Worm (Caenorhabditis elegans): Measurements from ENCODE around the gene C02F5.3.

The C02F5.3 gene

ce11 chrIII:8265753-8266152 is 20.1 kb downstream of the C02F5.3 start, which contains the start of gene mrps-9:
Gene mrps-9 (plus strand): TSS chrIII:8266062.
- TF ChIP-seq madf-5 (GFP tag; IDR thresholded peaks at IDR 0.05) (no peak), mes-2 (tag; optimal IDR thresholded peaks at IDR 0.05; ENCODE audit: poor library complexity, severe bottlenecking) (peak; percentile 61), hlh-30 (tag; optimal IDR thresholded peaks at IDR 0.05; ENCODE audit: insufficient read depth) (peak; percentile 2), dpl-1 (GFP tag; optimal IDR thresholded peaks at IDR 0.05) (peak; percentile 31), T20F7.1 (GFP tag; optimal IDR thresholded peaks at IDR 0.05) (peak; percentile 29), lin-38 (GFP tag; IDR thresholded peaks at IDR 0.05) (peak; percentile 94), aha-1 (tag) (no peak)

ce11 chrIII:8268296-8268695 is 22.6 kb downstream of the C02F5.3 start, which contains the start of the genes F09G8.7 and crn-7:
Gene F09G8.7 (minus strand): TSS chrIII:8268355.
Gene crn-7 (plus strand): TSS chrIII:8268531.
- TF ChIP-seq vab-7 (GFP tag; IDR thresholded peaks at IDR 0.05) = no peak
- TF ChIP-seq hlh-30 (tag; optimal IDR thresholded peaks at IDR 0.05; ENCODE audit: insufficient read depth) = peak; percentile 55
- peak; percentile 51 for TF ChIP-seq nhr-28 (tag; optimal IDR thresholded peaks at IDR 0.05)
- TF ChIP-seq pha-4 (GFP tag; IDR thresholded peaks at IDR 0.05) = no peak
- peak; percentile 45 for TF ChIP-seq pha-4 (tag; optimal IDR thresholded peaks at IDR 0.05)
- peak; percentile 67 for TF ChIP-seq mes-2 (tag; optimal IDR thresholded peaks at IDR 0.05; ENCODE audit: poor library complexity, severe bottlenecking)
- TF ChIP-seq mxl-3 (GFP tag; optimal IDR thresholded peaks at IDR 0.05) = no peak
- TF ChIP-seq arid-1 (GFP tag; conservative IDR thresholded peaks at IDR 0.05) = no peak
- no peak for TF ChIP-seq unc-130 (GFP tag; optimal IDR thresholded peaks at IDR 0.05)
- no peak for TF ChIP-seq ceh-62 (tag; optimal IDR thresholded peaks at IDR 0.05)
- TF ChIP-seq lin-38 (GFP tag; IDR thresholded peaks at IDR 0.05) = peak; percentile 39; the same call in 1 of the 2 replicates
- no peak for TF ChIP-seq ctbp-1 (GFP tag; IDR thresholded peaks at IDR 0.05)
- TF ChIP-seq unc-62 (GFP tag; optimal IDR thresholded peaks at IDR 0.05 in 1 of 2) = peak in 1 of 2 experiments; percentile 57
- no peak for TF ChIP-seq unc-62 (tag; optimal IDR thresholded peaks at IDR 0.05)
- TF ChIP-seq lsy-2 (tag; optimal IDR thresholded peaks at IDR 0.05) = peak in 1 of 2 experiments; percentile 61
- TF ChIP-seq zfp-3 (GFP tag; conservative IDR thresholded peaks at IDR 0.05) = no peak
- no peak for TF ChIP-seq daf-16 (GFP tag; optimal IDR thresholded peaks at IDR 0.05)
- TF ChIP-seq daf-16 (tag; optimal IDR thresholded peaks at IDR 0.05) = peak; percentile 15
- TF ChIP-seq hlh-11 (tag; optimal IDR thresholded peaks at IDR 0.05) = peak; percentile 38
- TF ChIP-seq ceh-82 (tag; optimal IDR thresholded peaks at IDR 0.05) = no peak
- TF ChIP-seq dve-1 (tag; optimal IDR thresholded peaks at IDR 0.05; ENCODE audit: insufficient read depth) = peak; percentile 28
- TF ChIP-seq dmd-8 (GFP tag; IDR thresholded peaks at IDR 0.05) = no peak

- TF ChIP-seq ama-1 (optimal IDR thresholded peaks at IDR 0.05) = no peak
- TF ChIP-seq Y5F2A.4 (GFP tag; optimal IDR thresholded peaks at IDR 0.05) = no peak
- TF ChIP-seq nhr-42 (GFP tag; IDR thresholded peaks at IDR 0.05) = no peak
- no peak for TF ChIP-seq F49E8.2 (tag; optimal IDR thresholded peaks at IDR 0.05; ENCODE audit: borderline replicate concordance)
- no peak for TF ChIP-seq F26F4.8 (GFP tag; conservative IDR thresholded peaks at IDR 0.05)
- TF ChIP-seq dmd-6 (GFP tag; IDR thresholded peaks at IDR 0.05) = no peak
- TF ChIP-seq unc-130 (GFP tag; optimal IDR thresholded peaks at IDR 0.05) = no peak
- no peak for TF ChIP-seq lin-29 (GFP tag; IDR thresholded peaks at IDR 0.05)
- no peak for TF ChIP-seq F37D6.2 (tag; optimal IDR thresholded peaks at IDR 0.05)
- TF ChIP-seq hmg-1.1 (GFP tag; IDR thresholded peaks at IDR 0.05) = no peak
- no peak for TF ChIP-seq ces-1 (GFP tag; optimal IDR thresholded peaks at IDR 0.05)
- no peak for TF ChIP-seq mxl-2 (GFP tag; conservative IDR thresholded peaks at IDR 0.05)
- no peak for TF ChIP-seq hlh-11 (tag; optimal IDR thresholded peaks at IDR 0.05)
- no peak for TF ChIP-seq spr-3 (GFP tag; optimal IDR thresholded peaks at IDR 0.05)
- TF ChIP-seq tra-1 (GFP tag; IDR thresholded peaks at IDR 0.05) = no peak
- no peak for TF ChIP-seq lin-39 (tag; optimal IDR thresholded peaks at IDR 0.05)
- TF ChIP-seq spr-1 (tag; optimal IDR thresholded peaks at IDR 0.05) = no peak
Measured at ce11 chrIII:8271676-8272225, 26.1 kb downstream of the C02F5.3 start, which contains the start of the genes mps-4 and F09G8.10. Gene mps-4 (minus strand): TSS chrIII:8271776. Gene F09G8.10 (minus strand): TSS chrIII:8272175.

All from whole organism, L4 larva.